Worm (Caenorhabditis elegans) whole organism, L3 larva: ENCODE data around the gene appg-2.
A peak's percentile ranks its signal among the peaks of the same experiment; 100 is the strongest.

ENCODE experiments used
- R02D3.7 ChIP-seq: fragments of 150-350 bp; optimal IDR thresholded peaks from 2 replicates; lab custom pipeline; 2014; ENCODE audit warnings: missing biosample characterization, missing genetic modification characterization
- ZK546.5 ChIP-seq: sonication (generic microtip); optimal IDR thresholded peaks from 2 replicates; lab custom pipeline; 2017; ENCODE audit warnings: missing biosample characterization, missing genetic modification characterization
- aly-2 ChIP-seq: fragments of 150-350 bp; optimal IDR thresholded peaks from 2 replicates; lab custom pipeline; 2014; ENCODE audit warnings: missing biosample characterization, missing genetic modification characterization
- ceh-16 ChIP-seq: sonication (generic microtip); optimal IDR thresholded peaks from 2 replicates; lab custom pipeline; 2017; ENCODE audit warnings: missing biosample characterization, missing genetic modification characterization
- ceh-82 ChIP-seq: fragments of 150-350 bp; optimal IDR thresholded peaks from 2 replicates; lab custom pipeline; 2014; ENCODE audit warnings: missing biosample characterization, missing genetic modification characterization
- daf-12 ChIP-seq: fragments of 150-350 bp; optimal IDR thresholded peaks from 2 replicates; lab custom pipeline; 2014; ENCODE audit warnings: missing biosample characterization, missing genetic modification reagents, missing genetic modification characterization
- egl-27 ChIP-seq: sonication (generic microtip); optimal IDR thresholded peaks from 4 replicates; lab custom pipeline; 2017; ENCODE audit warnings: missing biosample characterization, missing genetic modification reagents, missing genetic modification characterization
- egl-5 ChIP-seq: fragments of 150-350 bp; optimal IDR thresholded peaks from 2 replicates; lab custom pipeline; 2017; ENCODE audit warnings: missing biosample characterization, missing genetic modification reagents, missing genetic modification characterization, inconsistent platforms
- elt-1 ChIP-seq: fragments of 150-350 bp; optimal IDR thresholded peaks from 2 replicates; lab custom pipeline; 2014; ENCODE audit warnings: missing biosample characterization, missing genetic modification characterization
- elt-2 ChIP-seq: sonication (generic microtip); optimal IDR thresholded peaks from 2 replicates; lab custom pipeline; 2016; ENCODE audit warnings: missing genetic modification reagents, mild to moderate bottlenecking, missing genetic modification characterization, missing compliant biosample characterization
- elt-3 ChIP-seq, 3 experiments: fragments of 150-350 bp in 1 of 3; sonication (generic microtip) in 2 of 3; optimal IDR thresholded peaks; 2 replicates in 2 of 3; 4 replicates in 1 of 3; lab custom pipeline; 2014 to 2017; ENCODE audit warnings: missing biosample characterization in 3 of 3, missing genetic modification characterization in 3 of 3
- eor-1 ChIP-seq, 2 experiments: fragments of 150-350 bp; optimal IDR thresholded peaks; 2 replicates each; lab custom pipeline; 2014 to 2018; ENCODE audit warnings: missing biosample characterization in 2 of 2, missing genetic modification characterization in 2 of 2
- fkh-10 ChIP-seq: sonication (generic microtip); optimal IDR thresholded peaks from 2 replicates; lab custom pipeline; 2017; ENCODE audit warnings: missing biosample characterization, missing genetic modification reagents, missing genetic modification characterization
- fkh-2 ChIP-seq: fragments of 150-350 bp; optimal IDR thresholded peaks from 2 replicates; lab custom pipeline; 2014; ENCODE audit warnings: missing biosample characterization, missing genetic modification reagents, missing genetic modification characterization
- hmg-11 ChIP-seq: sonication (generic microtip); optimal IDR thresholded peaks from 2 replicates; lab custom pipeline; 2016; ENCODE audit warnings: missing genetic modification characterization, missing compliant biosample characterization
- jun-1 ChIP-seq: fragments of 150-350 bp; optimal IDR thresholded peaks from 2 replicates; lab custom pipeline; 2014; ENCODE audit warnings: missing biosample characterization, missing genetic modification reagents, missing genetic modification characterization
- lin-15B ChIP-seq: fragments of 150-350 bp; optimal IDR thresholded peaks from 2 replicates; lab custom pipeline; 2014; ENCODE audit warnings: missing biosample characterization, missing genetic modification characterization
- lin-39 ChIP-seq: fragments of 150-350 bp; optimal IDR thresholded peaks from 2 replicates; lab custom pipeline; 2018; ENCODE audit warnings: missing biosample characterization, missing genetic modification reagents, missing genetic modification characterization
- lsy-12 ChIP-seq: sonication (generic microtip); optimal IDR thresholded peaks from 2 replicates; lab custom pipeline; 2016; ENCODE audit warnings: mild to moderate bottlenecking, missing genetic modification characterization, missing compliant biosample characterization
- mdl-1 ChIP-seq: fragments of 150-350 bp; optimal IDR thresholded peaks from 2 replicates; lab custom pipeline; 2014; ENCODE audit warnings: missing biosample characterization, missing genetic modification characterization
- nfya-1 ChIP-seq: sonication (generic microtip); optimal IDR thresholded peaks from 2 replicates; lab custom pipeline; 2017; ENCODE audit warnings: missing genetic modification characterization, mild to moderate bottlenecking, missing compliant biosample characterization, antibody characterized with exemption, moderate library complexity; ENCODE audit not compliant: insufficient read depth
- nhr-23 ChIP-seq: fragments of 150-350 bp; optimal IDR thresholded peaks from 2 replicates; lab custom pipeline; 2014; ENCODE audit warnings: missing biosample characterization, missing genetic modification reagents, missing genetic modification characterization
- nhr-237 ChIP-seq: fragments of 150-350 bp; optimal IDR thresholded peaks from 2 replicates; lab custom pipeline; 2014; ENCODE audit warnings: missing biosample characterization, missing genetic modification characterization
- nhr-43 ChIP-seq: sonication (generic microtip); optimal IDR thresholded peaks from 2 replicates; lab custom pipeline; 2016; ENCODE audit warnings: mild to moderate bottlenecking, missing genetic modification characterization, missing compliant biosample characterization; ENCODE audit not compliant: poor library complexity, severe bottlenecking
- nhr-67 ChIP-seq: fragments of 150-350 bp; optimal IDR thresholded peaks from 2 replicates; lab custom pipeline; 2014; ENCODE audit warnings: missing biosample characterization, missing genetic modification characterization
- nhr-76 ChIP-seq: fragments of 150-350 bp; sonication (generic microtip); optimal IDR thresholded peaks from 5 replicates; lab custom pipeline; 2014; ENCODE audit warnings: missing biosample characterization, missing genetic modification characterization
- pha-4 ChIP-seq: fragments of 150-350 bp; optimal IDR thresholded peaks from 2 replicates; lab custom pipeline; 2014; ENCODE audit warnings: missing biosample characterization, missing genetic modification reagents, missing genetic modification characterization
- sea-2 ChIP-seq: fragments of 150-350 bp; sonication (generic microtip); optimal IDR thresholded peaks from 4 replicates; lab custom pipeline; 2014; ENCODE audit warnings: missing biosample characterization, missing genetic modification reagents, missing genetic modification characterization
- skn-1 ChIP-seq: fragments of 150-350 bp; optimal IDR thresholded peaks from 2 replicates; lab custom pipeline; 2014; ENCODE audit warnings: missing biosample characterization, missing genetic modification characterization
- snpc-4 ChIP-seq: fragments of 150-350 bp; optimal IDR thresholded peaks from 2 replicates; lab custom pipeline; 2014; ENCODE audit warnings: missing biosample characterization, missing genetic modification characterization
- tbx-2 ChIP-seq: sonication (generic microtip); optimal IDR thresholded peaks from 2 replicates; lab custom pipeline; 2016; ENCODE audit warnings: mild to moderate bottlenecking, missing genetic modification characterization, missing compliant biosample characterization
- zag-1 ChIP-seq: fragments of 150-350 bp; optimal IDR thresholded peaks from 2 replicates; lab custom pipeline; 2014; ENCODE audit warnings: missing biosample characterization, missing genetic modification characterization
- ztf-4 ChIP-seq: fragments of 150-350 bp; optimal IDR thresholded peaks from 2 replicates; lab custom pipeline; 2014; ENCODE audit warnings: missing biosample characterization, missing genetic modification characterization

appg-2 gene

DNA sequence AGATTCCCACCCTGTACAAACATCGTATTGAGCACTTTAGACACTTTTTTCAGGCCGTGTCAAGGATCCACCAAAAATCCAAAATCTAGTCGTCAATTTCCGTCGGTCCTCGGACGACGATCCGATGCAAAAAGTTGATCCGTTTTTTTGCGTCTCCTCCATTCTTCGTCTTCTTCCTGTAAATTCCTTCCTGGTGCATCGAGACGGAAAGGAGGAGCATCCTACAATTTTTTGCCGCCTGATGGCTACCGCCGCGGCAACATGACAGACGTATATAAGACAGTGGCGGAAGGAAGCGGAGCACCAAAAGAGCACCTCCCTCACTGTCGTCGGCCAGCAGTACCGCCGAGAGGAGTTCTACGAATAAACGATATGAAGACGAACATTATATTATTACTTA, at the start of gene appg-2:
appg-2 (plus strand) TSS at position 301 of the 400 bp plus-strand sequence.
- TF ChIP-seq elt-1 (no peak), sea-2 (no peak), nhr-67 (no peak), tbx-2 (tag; lab: Kevin White, UChicago) (no peak), ceh-16 (tag; lab: Kevin White, UChicago) (no peak)

DNA sequence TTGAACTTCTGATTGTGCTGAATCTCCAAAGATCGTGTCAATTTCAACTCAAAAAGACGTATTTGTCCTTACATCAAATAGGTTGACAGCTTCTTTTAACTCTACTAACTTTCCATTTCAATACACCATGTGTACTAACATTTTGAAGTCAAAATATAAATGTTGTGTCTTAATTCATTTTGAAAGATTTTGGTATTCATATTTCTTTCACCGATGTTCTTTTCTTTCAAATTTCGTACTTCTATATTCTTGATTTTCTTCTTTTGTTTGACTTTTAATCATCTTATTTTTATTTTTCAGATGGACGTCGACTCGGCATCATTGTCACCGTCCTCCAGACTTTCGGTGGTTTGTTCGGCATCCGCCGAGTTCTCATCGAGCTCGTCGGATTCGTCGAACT, 49.2 kb upstream of the appg-2 start, which contains the start of gene atf-2:
atf-2 (plus strand) TSS at position 301 of the 400 bp plus-strand sequence.
- TF ChIP-seq daf-12 (tag; lab: Kevin White, UChicago) = no peak
- TF ChIP-seq, all 47 proteins: peak for 0

DNA sequence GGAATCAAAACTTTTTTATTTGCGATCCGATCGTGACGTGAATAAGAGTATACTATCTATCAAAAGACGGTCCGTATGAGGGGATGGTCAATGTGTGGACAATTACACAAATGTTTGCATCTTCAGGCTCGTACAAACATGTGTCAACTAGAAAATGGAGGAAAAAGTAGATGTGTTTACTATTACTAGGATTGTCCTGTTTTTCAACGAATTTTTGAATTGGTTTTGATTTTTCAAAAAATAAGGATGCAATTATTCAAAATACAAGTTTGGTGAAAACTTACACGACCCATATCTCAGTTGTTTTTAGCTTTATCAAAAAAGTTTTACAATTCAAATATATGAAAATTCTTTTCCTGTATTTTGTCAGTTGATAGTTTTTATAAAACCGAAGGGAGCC, 45.7 kb upstream of the appg-2 start, which contains the start of gene K08F8.7:
K08F8.7 (minus strand) TSS at position 101 of the 400 bp plus-strand sequence.
- no peak for TF ChIP-seq lsy-12 (tag; lab: Kevin White, UChicago)
- no peak for TF ChIP-seq nfya-1 (tag; lab: Kevin White, UChicago)
- no peak for TF ChIP-seq R02D3.7
- TF ChIP-seq fkh-10 (GFP tag; lab: Kevin White, UChicago) = no peak
- TF ChIP-seq jun-1 (tag; lab: Kevin White, UChicago) = no peak
- TF ChIP-seq ceh-82 (tag; lab: Kevin White, UChicago) = no peak
- TF ChIP-seq egl-5 (tag; lab: Kevin White, UChicago) = no peak
- no peak for TF ChIP-seq lin-39 (tag; lab: Kevin White, UChicago)
- TF ChIP-seq zag-1 = no peak
- no peak for TF ChIP-seq nhr-237 (tag; lab: Kevin White, UChicago)
- TF ChIP-seq snpc-4 (tag; lab: Kevin White, UChicago) = no peak
- no peak for TF ChIP-seq ZK546.5
- TF ChIP-seq ztf-4 (tag; lab: Kevin White, UChicago) = no peak
- TF ChIP-seq lin-15B = no peak
- TF ChIP-seq nhr-43 (tag; lab: Kevin White, UChicago) = no peak
- no peak for TF ChIP-seq eor-1 (tag; optimal IDR thresholded peaks at IDR 0.05; lab: Kevin White, UChicago)
- no peak for TF ChIP-seq nhr-23
- no peak for TF ChIP-seq aly-2 (tag; lab: Kevin White, UChicago)
- TF ChIP-seq hmg-11 (tag; lab: Kevin White, UChicago) = no peak
- TF ChIP-seq, all 47 proteins: peak for 0

DNA sequence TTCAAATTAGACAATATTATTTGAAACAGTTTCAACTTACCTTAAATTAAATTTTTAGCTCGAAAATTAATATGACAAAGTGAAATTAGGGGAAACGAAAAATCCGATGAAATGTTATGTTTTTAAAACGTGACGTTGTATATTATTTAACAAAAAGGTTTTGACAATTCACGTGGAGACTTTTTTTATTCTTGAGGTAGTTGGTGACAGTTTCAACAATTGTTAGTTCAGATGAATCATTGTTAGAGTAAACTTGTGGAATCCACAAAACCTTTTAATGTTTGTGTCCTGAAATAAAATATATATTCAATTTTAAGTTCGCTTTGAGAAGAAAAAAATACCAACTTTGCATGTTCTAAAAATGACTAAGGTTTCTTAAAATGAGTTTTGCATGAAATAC, 41.4 kb upstream of the appg-2 start, which contains the start of gene fut-1:
fut-1 (minus strand) TSS at position 101 of the 400 bp plus-strand sequence.
- no peak for TF ChIP-seq pha-4 (tag; lab: Kevin White, UChicago)
- no peak for TF ChIP-seq nfya-1 (tag; lab: Kevin White, UChicago)
- TF ChIP-seq nhr-76 = no peak
- TF ChIP-seq mdl-1 (tag; lab: Kevin White, UChicago) = no peak
- no peak for TF ChIP-seq lsy-12 (tag; lab: Kevin White, UChicago)
- no peak for TF ChIP-seq R02D3.7
- no peak for TF ChIP-seq fkh-2 (tag; lab: Kevin White, UChicago)
- no peak for TF ChIP-seq ceh-82 (tag; lab: Kevin White, UChicago)
- TF ChIP-seq elt-3 (tag; optimal IDR thresholded peaks at IDR 0.05; lab: Kevin White, UChicago) = no peak
- no peak for TF ChIP-seq elt-2 (tag; lab: Kevin White, UChicago)
- no peak for TF ChIP-seq egl-27 (tag; lab: Kevin White, UChicago)
- TF ChIP-seq egl-5 (tag; lab: Kevin White, UChicago) = no peak
- no peak for TF ChIP-seq skn-1 (tag; lab: Kevin White, UChicago)
- no peak for TF ChIP-seq nhr-23
- no peak for TF ChIP-seq nhr-67

DNA sequence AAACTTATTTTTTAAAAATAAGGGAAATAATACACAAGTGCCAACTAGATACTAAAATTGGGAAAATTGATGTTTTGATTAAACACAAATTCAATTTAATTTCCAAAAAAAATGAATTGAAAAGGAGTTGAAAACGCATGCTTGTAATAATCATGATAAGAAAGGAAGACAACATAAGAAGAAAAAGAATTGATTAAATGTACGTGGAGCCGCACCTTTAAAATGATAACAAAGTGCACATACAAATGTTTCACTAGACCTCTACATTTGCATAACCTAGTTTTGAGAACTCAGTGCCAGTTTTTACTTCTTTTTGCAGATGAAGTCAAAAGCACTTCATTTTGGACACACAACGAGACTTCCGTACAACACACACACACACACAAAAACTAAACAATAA, 39.2 kb upstream of the appg-2 start:
- TF ChIP-seq snpc-4 (tag; lab: Kevin White, UChicago) (no peak), pha-4 (tag; lab: Kevin White, UChicago) (peak; percentile 20), elt-2 (tag; lab: Kevin White, UChicago) (peak; percentile 56)
